Fruit fly (Drosophila melanogaster) whole organism, embryonic: ENCODE results near the gene ND-39.

Experiments
- BEAF-32 ChIP-seq: fragments of 200-800 bp; sonication (Bioruptor generic); optimal IDR thresholded peaks from 3 replicates; lab custom pipeline; 2017; ENCODE audit warnings: missing biosample characterization, missing genetic modification characterization, mild to moderate bottlenecking, moderate library complexity, missing genetic modification reagents
- CG10366 ChIP-seq: fragments of 200-800 bp; sonication (Bioruptor generic); IDR thresholded peaks from 2 replicates; pipeline ENCODE4 v1.3.6; 2022; ENCODE audit warnings: missing biosample characterization, missing genetic modification characterization
- CG11085 ChIP-seq: fragments of 200-800 bp; sonication (Bioruptor generic); IDR thresholded peaks from 2 replicates; pipeline ENCODE4 v1.3.6; 2022; ENCODE audit warnings: missing biosample characterization, missing genetic modification characterization
- CG13424 ChIP-seq: fragments of 200-800 bp; sonication (Bioruptor generic); optimal IDR thresholded peaks from 2 replicates; lab custom pipeline; 2019; ENCODE audit warnings: missing biosample characterization, mild to moderate bottlenecking, missing genetic modification characterization, moderate library complexity
- CG13775 ChIP-seq: fragments of 200-800 bp; sonication (Bioruptor generic); optimal IDR thresholded peaks from 3 replicates; lab custom pipeline; 2017; ENCODE audit warnings: missing biosample characterization, mild to moderate bottlenecking, missing genetic modification characterization
- CG14014 ChIP-seq: fragments of 200-800 bp; sonication (Bioruptor generic); IDR thresholded peaks from 2 replicates; pipeline ENCODE4 v1.3.6; 2022; ENCODE audit warnings: missing biosample characterization, missing genetic modification characterization
- CG15479 ChIP-seq: fragments of 200-800 bp; sonication (Bioruptor generic); optimal IDR thresholded peaks from 3 replicates; lab custom pipeline; 2019; ENCODE audit warnings: missing biosample characterization, mild to moderate bottlenecking, missing genetic modification characterization, moderate library complexity
- CG15514 ChIP-seq: fragments of 200-800 bp; sonication (Bioruptor generic); optimal IDR thresholded peaks from 3 replicates; lab custom pipeline; 2017; ENCODE audit warnings: missing biosample characterization, missing genetic modification characterization, mild to moderate bottlenecking, moderate library complexity, missing genetic modification reagents
- CG1647 ChIP-seq: fragments of 200-800 bp; sonication (Bioruptor generic); optimal IDR thresholded peaks from 3 replicates; lab custom pipeline; 2016; ENCODE audit warnings: missing biosample characterization, missing genetic modification characterization
- CG17361 ChIP-seq: fragments of 200-800 bp; sonication (Bioruptor generic); IDR thresholded peaks from 3 replicates; pipeline ENCODE4 v1.3.6; 2022; ENCODE audit warnings: missing biosample characterization, missing genetic modification characterization
- CG18011 ChIP-seq: fragments of 200-800 bp; sonication (Bioruptor generic); optimal IDR thresholded peaks from 2 replicates; lab custom pipeline; 2017; ENCODE audit warnings: missing biosample characterization, missing genetic modification characterization, mild to moderate bottlenecking, moderate library complexity, missing genotype
- CG18262 ChIP-seq: fragments of 200-800 bp; optimal IDR thresholded peaks from 3 replicates; lab custom pipeline; 2019; ENCODE audit warnings: missing biosample characterization, mild to moderate bottlenecking, missing genetic modification characterization, moderate library complexity
- CG31441 ChIP-seq: fragments of 200-800 bp; sonication (Bioruptor generic); IDR thresholded peaks from 2 replicates; pipeline ENCODE4 v1.3.6; 2022; ENCODE audit warnings: missing biosample characterization, missing genetic modification characterization
- CG32772 ChIP-seq: fragments of 200-800 bp; sonication (Bioruptor generic); IDR thresholded peaks from 2 replicates; pipeline ENCODE4 v1.3.6; 2022; ENCODE audit warnings: missing biosample characterization, missing genetic modification characterization
- CG33557 ChIP-seq: fragments of 200-800 bp; sonication (Bioruptor generic); optimal IDR thresholded peaks from 2 replicates; lab custom pipeline; 2019; ENCODE audit warnings: missing biosample characterization, mild to moderate bottlenecking, missing genetic modification characterization, moderate library complexity
- CG4328 ChIP-seq: fragments of 200-800 bp; sonication (Bioruptor generic); optimal IDR thresholded peaks from 3 replicates; lab custom pipeline; 2017; ENCODE audit warnings: missing biosample characterization, missing genetic modification reagents, missing genetic modification characterization
- CG4820 ChIP-seq: fragments of 200-800 bp; sonication (Bioruptor generic); optimal IDR thresholded peaks from 3 replicates; lab custom pipeline; 2016; ENCODE audit warnings: missing biosample characterization, missing genetic modification characterization
- CG4854 ChIP-seq: fragments of 200-800 bp; sonication (Bioruptor generic); optimal IDR thresholded peaks from 2 replicates; lab custom pipeline; 2016; ENCODE audit warnings: missing biosample characterization, missing genetic modification characterization, inconsistent platforms
- CG6683 ChIP-seq: fragments of 200-800 bp; sonication (Bioruptor generic); optimal IDR thresholded peaks from 2 replicates; lab custom pipeline; 2017; ENCODE audit warnings: missing biosample characterization, mild to moderate bottlenecking, missing genetic modification characterization, missing genetic modification reagents
- CG6765 ChIP-seq: fragments of 200-800 bp; sonication (Bioruptor generic); optimal IDR thresholded peaks from 3 replicates; lab custom pipeline; 2017; ENCODE audit warnings: missing biosample characterization, mild to moderate bottlenecking, missing genetic modification characterization
- CG7839 ChIP-seq: fragments of 200-800 bp; sonication (Bioruptor generic); optimal IDR thresholded peaks from 3 replicates; lab custom pipeline; 2018; ENCODE audit warnings: missing biosample characterization, mild to moderate bottlenecking, missing genetic modification characterization, moderate library complexity
- Doc2 ChIP-seq: fragments of 200-800 bp; sonication (Bioruptor generic); IDR thresholded peaks from 2 replicates; pipeline ENCODE4 v1.3.6; 2022; ENCODE audit warnings: missing biosample characterization, missing genetic modification characterization
- Ets97D ChIP-seq: fragments of 200-800 bp; sonication (Bioruptor generic); optimal IDR thresholded peaks from 3 replicates; lab custom pipeline; 2016; ENCODE audit warnings: missing biosample characterization, missing genetic modification characterization
- Fer1 ChIP-seq: fragments of 200-800 bp; sonication (Bioruptor generic); optimal IDR thresholded peaks from 2 replicates; lab custom pipeline; 2017; ENCODE audit warnings: missing biosample characterization, mild to moderate bottlenecking, missing genetic modification characterization
- GATAe ChIP-seq: fragments of 200-800 bp; sonication (Bioruptor generic); conservative IDR thresholded peaks from 2 replicates; pipeline ENCODE4 v1.3.6; 2022; ENCODE audit warnings: missing biosample characterization, missing genetic modification characterization
- H15 ChIP-seq: fragments of 200-800 bp; sonication (Bioruptor generic); IDR thresholded peaks from 3 replicates; pipeline ENCODE4 v1.3.6; 2022; ENCODE audit warnings: missing biosample characterization, missing genetic modification characterization
- Hand ChIP-seq: fragments of 200-800 bp; sonication (Bioruptor generic); optimal IDR thresholded peaks from 2 replicates; lab custom pipeline; 2017; ENCODE audit warnings: mild to moderate bottlenecking, missing biosample characterization, missing genetic modification reagents, missing genetic modification characterization
- MBD-R2 ChIP-seq: fragments of 200-800 bp; sonication (Bioruptor generic); IDR thresholded peaks from 2 replicates; pipeline ENCODE4 v1.3.6; 2022; ENCODE audit warnings: missing biosample characterization, missing genetic modification characterization
- PHDP ChIP-seq: fragments of 200-800 bp; sonication (Bioruptor generic); optimal IDR thresholded peaks from 3 replicates; lab custom pipeline; 2018; ENCODE audit warnings: missing biosample characterization, mild to moderate bottlenecking, missing genetic modification characterization, moderate library complexity
- Taf1 ChIP-seq: fragments of 200-800 bp; sonication (Bioruptor generic); IDR thresholded peaks from 2 replicates; pipeline ENCODE4 v1.3.6; 2022; ENCODE audit warnings: missing biosample characterization, missing genetic modification characterization
- Xbp1 ChIP-seq: fragments of 200-800 bp; sonication (Bioruptor generic); optimal IDR thresholded peaks from 3 replicates; lab custom pipeline; 2016; ENCODE audit warnings: missing biosample characterization, mild to moderate bottlenecking, missing genetic modification characterization
- ab ChIP-seq: fragments of 200-800 bp; sonication (Bioruptor generic); optimal IDR thresholded peaks from 2 replicates; lab custom pipeline; 2016; ENCODE audit warnings: missing biosample characterization, missing genetic modification characterization
- ac ChIP-seq: fragments of 200-800 bp; sonication (Bioruptor generic); optimal IDR thresholded peaks from 3 replicates; lab custom pipeline; 2017; ENCODE audit warnings: missing biosample characterization, mild to moderate bottlenecking, missing genetic modification characterization
- ash1 ChIP-seq: fragments of 200-800 bp; sonication (Bioruptor generic); optimal IDR thresholded peaks from 2 replicates; lab custom pipeline; 2018; ENCODE audit warnings: missing biosample characterization, mild to moderate bottlenecking, missing genetic modification characterization
- br ChIP-seq: fragments of >200 bp; optimal IDR thresholded peaks from 2 replicates; lab custom pipeline; 2017
- cwo ChIP-seq: fragments of 200-800 bp; sonication (Bioruptor generic); optimal IDR thresholded peaks from 3 replicates; lab custom pipeline; 2017; ENCODE audit warnings: missing biosample characterization, missing genetic modification characterization, mild to moderate bottlenecking, moderate library complexity, missing genetic modification reagents
- grau ChIP-seq: fragments of 200-800 bp; optimal IDR thresholded peaks from 3 replicates; lab custom pipeline; 2019; ENCODE audit warnings: missing biosample characterization, mild to moderate bottlenecking, missing genetic modification characterization, moderate library complexity
- gsb ChIP-seq: fragments of 200-800 bp; sonication (Bioruptor generic); IDR thresholded peaks from 2 replicates; pipeline ENCODE4 v1.3.6; 2022; ENCODE audit warnings: missing biosample characterization, missing genetic modification characterization
- kay ChIP-seq: fragments of 200-800 bp; sonication (Bioruptor generic); optimal IDR thresholded peaks from 2 replicates; lab custom pipeline; 2016; ENCODE audit warnings: missing biosample characterization, missing genetic modification characterization
- nmo ChIP-seq: fragments of 200-800 bp; sonication (Bioruptor generic); optimal IDR thresholded peaks from 2 replicates; lab custom pipeline; 2018; ENCODE audit warnings: missing biosample characterization, mild to moderate bottlenecking, missing genetic modification characterization, moderate library complexity
- nom ChIP-seq: fragments of 200-800 bp; sonication (Bioruptor generic); optimal IDR thresholded peaks from 2 replicates; lab custom pipeline; 2017; ENCODE audit warnings: missing biosample characterization, missing genetic modification characterization, mild to moderate bottlenecking, moderate library complexity, missing genetic modification reagents
- pros ChIP-seq: fragments of 200-800 bp; sonication (Bioruptor generic); optimal IDR thresholded peaks from 3 replicates; lab custom pipeline; 2019; ENCODE audit warnings: missing biosample characterization, mild to moderate bottlenecking, missing genetic modification characterization, moderate library complexity
- psq ChIP-seq: fragments of 200-800 bp; sonication (Bioruptor generic); optimal IDR thresholded peaks from 2 replicates; lab custom pipeline; 2017; ENCODE audit warnings: missing biosample characterization, missing genetic modification characterization
- rib ChIP-seq: fragments of 200-800 bp; sonication (Bioruptor generic); IDR thresholded peaks from 2 replicates; pipeline ENCODE4 v1.3.6; 2022; ENCODE audit warnings: missing biosample characterization, missing genetic modification characterization
- sqz ChIP-seq: fragments of 200-800 bp; sonication (Bioruptor generic); optimal IDR thresholded peaks from 3 replicates; lab custom pipeline; 2018; ENCODE audit warnings: missing biosample characterization, mild to moderate bottlenecking, missing genetic modification characterization
- stwl ChIP-seq: fragments of 200-800 bp; sonication (Bioruptor generic); optimal IDR thresholded peaks from 3 replicates; lab custom pipeline; 2018; ENCODE audit warnings: missing biosample characterization, mild to moderate bottlenecking, missing genetic modification characterization, moderate library complexity
- ttk ChIP-seq: fragments of 200-800 bp; sonication (Bioruptor generic); IDR thresholded peaks from 2 replicates; pipeline ENCODE4 v2.1.2; 2022; ENCODE audit warnings: missing biosample characterization, missing genetic modification characterization
- yki ChIP-seq: fragments of >200 bp; optimal IDR thresholded peaks from 3 replicates; lab custom pipeline; 2018
- z ChIP-seq: fragments of 200-800 bp; sonication (Bioruptor generic); IDR thresholded peaks from 3 replicates; pipeline ENCODE4 v1.3.6; 2022; ENCODE audit warnings: missing biosample characterization, missing genetic modification characterization

ND-39 gene

dm6 chr3L:20493417-20494261 lies 1.8 kb downstream of the ND-39 start (continued):
- peak; percentile 30 for TF ChIP-seq CG33557 (GFP tag; lab: Kevin White, UChicago)
- peak; percentile 58 for TF ChIP-seq Hand
- TF ChIP-seq br = no peak
- peak; percentile 85 for TF ChIP-seq PHDP
- peak; percentile 67; the same call in 1 of the 2 replicates for TF ChIP-seq CG31441 (GFP tag; lab: Robert Waterston, UW)
- TF ChIP-seq CG18011 (GFP tag; lab: Kevin White, UChicago) = peak; percentile 10
- no peak for TF ChIP-seq CG4328 (GFP tag; lab: Kevin White, UChicago)
- no peak for TF ChIP-seq BEAF-32
- TF ChIP-seq CG1647 (GFP tag; lab: Kevin White, UChicago) = peak; percentile 28
- TF ChIP-seq CG4854 (GFP tag; lab: Kevin White, UChicago) = peak; percentile 6
- TF ChIP-seq ash1 = no peak
- TF ChIP-seq z (GFP tag; lab: Robert Waterston, UW) = no peak
- peak; percentile 70 for TF ChIP-seq nom (GFP tag; lab: Kevin White, UChicago)
- TF ChIP-seq CG18262 = peak; percentile 77
- TF ChIP-seq CG14014 (GFP tag; lab: Robert Waterston, UW) = peak; percentile 76
- peak; percentile 86 for TF ChIP-seq CG7839 (tag; lab: Kevin White, UChicago)
- peak; percentile 72; the same call in 1 of the 2 replicates for TF ChIP-seq ttk (GFP tag; lab: Robert Waterston, UW)
- TF ChIP-seq stwl = no peak
- TF ChIP-seq grau (tag; lab: Kevin White, UChicago) = peak; percentile 83
- TF ChIP-seq CG11085 (GFP tag; lab: Robert Waterston, UW) = peak; percentile 58; the same call in 1 of the 2 replicates
- TF ChIP-seq Taf1 (GFP tag; lab: Robert Waterston, UW) = peak; percentile 56; the same call in 1 of the 2 replicates
- peak; percentile 72 for TF ChIP-seq cwo (GFP tag; lab: Kevin White, UChicago)
- TF ChIP-seq H15 (GFP tag; lab: Robert Waterston, UW) = peak; percentile 59; the same call in 2 of the 3 replicates
- TF ChIP-seq MBD-R2 = peak; percentile 7; the same call in 1 of the 2 replicates
- TF ChIP-seq Fer1 (GFP tag; lab: Kevin White, UChicago) = peak; percentile 80
- TF ChIP-seq CG15514 (GFP tag; lab: Kevin White, UChicago) = peak; percentile 56
- TF ChIP-seq Ets97D (GFP tag; lab: Kevin White, UChicago) = peak; percentile 9
- peak; percentile 69 for TF ChIP-seq CG17361 (GFP tag; lab: Robert Waterston, UW)
- TF ChIP-seq Xbp1 = peak; percentile 67
- no peak for TF ChIP-seq Doc2 (GFP tag; lab: Robert Waterston, UW)
- no peak for TF ChIP-seq yki (lab: Kevin White, UChicago)
- TF ChIP-seq ab (GFP tag; lab: Kevin White, UChicago) = no peak
- TF ChIP-seq kay (GFP tag; lab: Kevin White, UChicago) = no peak
- TF ChIP-seq CG6683 (GFP tag; lab: Kevin White, UChicago) = peak; percentile 37
- TF ChIP-seq CG32772 = peak; percentile 63; the same call in 1 of the 2 replicates
- TF ChIP-seq pros (GFP tag; lab: Kevin White, UChicago) = no peak
- TF ChIP-seq rib = peak; percentile 63; the same call in 1 of the 2 replicates
- TF ChIP-seq CG15479 = peak; percentile 69
- no peak for TF ChIP-seq ac (GFP tag; lab: Kevin White, UChicago)
- no peak for TF ChIP-seq sqz (GFP tag; lab: Kevin White, UChicago)
- 0 out of 2 replicates have a peak, but pooled peaks have one; percentile 41 for TF ChIP-seq gsb (GFP tag; lab: Robert Waterston, UW)
- peak; percentile 76 for TF ChIP-seq nmo (GFP tag; lab: Kevin White, UChicago)
- TF ChIP-seq GATAe = 0 out of 2 replicates have a peak, but pooled peaks have one; percentile 27
- peak; percentile 44 for TF ChIP-seq CG4820 (GFP tag; lab: Kevin White, UChicago)
- no peak for TF ChIP-seq CG13775
- peak; percentile 39 for TF ChIP-seq psq (GFP tag; lab: Kevin White, UChicago)
- peak; percentile 77 for TF ChIP-seq CG10366 (GFP tag; lab: Robert Waterston, UW)
- TF ChIP-seq CG13424 (tag; lab: Kevin White, UChicago) = peak; percentile 73
- TF ChIP-seq CG6765 (GFP tag; lab: Kevin White, UChicago) = peak; percentile 42
